Worm (Caenorhabditis elegans) whole organism, L4 larva: Measurements from ENCODE around the gene F55E10.4.

Experiments used
- F10B5.3 ChIP-seq: sonication (generic microtip); optimal IDR thresholded peaks from 2 replicates; lab custom pipeline; 2016; ENCODE audit warnings: mild to moderate bottlenecking, missing genetic modification characterization, missing compliant biosample characterization
- F44E2.7 ChIP-seq: fragments of 200-800 bp; sonication (Bioruptor generic); IDR thresholded peaks from 2 replicates; pipeline ENCODE4 v2.1.2; 2022; ENCODE audit warnings: missing genetic modification characterization, missing compliant biosample characterization
- F49E8.2 ChIP-seq: sonication (generic microtip); optimal IDR thresholded peaks from 2 replicates; lab custom pipeline; 2016; ENCODE audit warnings: missing compliant biosample characterization, mild to moderate bottlenecking, missing genetic modification characterization, borderline replicate concordance
- R02D3.7 ChIP-seq: fragments of 150-350 bp; sonication (generic microtip); optimal IDR thresholded peaks from 3 replicates; lab custom pipeline; 2014; ENCODE audit warnings: missing biosample characterization, missing genetic modification characterization
- T20F7.1 ChIP-seq: fragments of 200-800 bp; sonication (Bioruptor generic); optimal IDR thresholded peaks from 2 replicates; lab custom pipeline; 2018; ENCODE audit warnings: mild to moderate bottlenecking, missing genetic modification characterization, missing compliant biosample characterization
- Y5F2A.4 ChIP-seq: fragments of 200-800 bp; sonication (Bioruptor generic); optimal IDR thresholded peaks from 2 replicates; lab custom pipeline; 2018; ENCODE audit warnings: mild to moderate bottlenecking, missing genetic modification characterization, missing compliant biosample characterization
- Y75B8A.6 ChIP-seq: fragments of 200-800 bp; sonication (Bioruptor generic); IDR thresholded peaks from 2 replicates; pipeline ENCODE4 v1.3.6; 2022; ENCODE audit warnings: missing genetic modification reagents, missing genetic modification characterization, missing compliant biosample characterization
- ZK337.2 ChIP-seq: fragments of 200-800 bp; sonication (Bioruptor generic); IDR thresholded peaks from 2 replicates; pipeline ENCODE4 v1.3.6; 2022; ENCODE audit warnings: missing genetic modification reagents, missing genetic modification characterization, missing compliant biosample characterization
- aha-1 ChIP-seq: fragments of 150-350 bp; peaks from one replicate; lab custom pipeline; 2014; ENCODE audit warnings: missing biosample characterization, missing genetic modification characterization
- arid-1 ChIP-seq: fragments of 200-800 bp; sonication (Bioruptor generic); conservative IDR thresholded peaks from 2 replicates; pipeline ENCODE4 v1.3.6; 2022; ENCODE audit warnings: missing genetic modification reagents, missing genetic modification characterization, missing compliant biosample characterization
- ceh-32 ChIP-seq: sonication (generic microtip); optimal IDR thresholded peaks from 2 replicates; lab custom pipeline; 2016; ENCODE audit warnings: mild to moderate bottlenecking, missing genetic modification characterization, missing compliant biosample characterization; ENCODE audit not compliant: poor library complexity
- ceh-44 ChIP-seq: fragments of 200-800 bp; sonication (Bioruptor generic); IDR thresholded peaks from 2 replicates; pipeline ENCODE4 v1.3.6; 2022; ENCODE audit warnings: missing genetic modification reagents, missing genetic modification characterization, missing compliant biosample characterization
- ceh-62 ChIP-seq: sonication (generic microtip); optimal IDR thresholded peaks from 2 replicates; lab custom pipeline; 2017; ENCODE audit warnings: missing biosample characterization, missing genetic modification characterization
- ceh-82 ChIP-seq: sonication (generic microtip); optimal IDR thresholded peaks from 2 replicates; lab custom pipeline; 2017; ENCODE audit warnings: missing biosample characterization, missing genetic modification characterization
- dmd-6 ChIP-seq: fragments of 200-800 bp; sonication (Bioruptor generic); IDR thresholded peaks from 2 replicates; pipeline ENCODE4 v1.3.6; 2022; ENCODE audit warnings: missing genetic modification reagents, missing genetic modification characterization, missing compliant biosample characterization
- dmd-8 ChIP-seq: fragments of 200-800 bp; sonication (Bioruptor generic); IDR thresholded peaks from 2 replicates; pipeline ENCODE4 v1.3.6; 2022; ENCODE audit warnings: missing genetic modification characterization, missing compliant biosample characterization
- dpl-1 ChIP-seq: fragments of 150-350 bp; optimal IDR thresholded peaks from 2 replicates; lab custom pipeline; 2014; ENCODE audit warnings: missing biosample characterization, missing genetic modification reagents, missing genetic modification characterization
- dve-1 ChIP-seq: sonication (generic microtip); optimal IDR thresholded peaks from 2 replicates; lab custom pipeline; 2017; ENCODE audit warnings: antibody characterized with exemption, mild to moderate bottlenecking, missing genetic modification characterization, missing compliant biosample characterization; ENCODE audit not compliant: insufficient read depth
- egl-27 ChIP-seq: sonication (generic microtip); optimal IDR thresholded peaks from 3 replicates; lab custom pipeline; 2017; ENCODE audit warnings: missing biosample characterization, missing genetic modification reagents, missing genetic modification characterization
- fkh-10 ChIP-seq: fragments of 150-350 bp; optimal IDR thresholded peaks from 2 replicates; lab custom pipeline; 2014; ENCODE audit warnings: missing biosample characterization, missing genetic modification reagents, missing genetic modification characterization
- gei-8 ChIP-seq: fragments of 200-800 bp; sonication (Bioruptor generic); optimal IDR thresholded peaks from 2 replicates; lab custom pipeline; 2018; ENCODE audit warnings: mild to moderate bottlenecking, missing genetic modification characterization, missing compliant biosample characterization
- hif-1 ChIP-seq, 2 experiments: sonication (generic microtip); optimal IDR thresholded peaks; 2 replicates each; lab custom pipeline; 2016 to 2017; ENCODE audit warnings: missing compliant biosample characterization in 2 of 2, missing genetic modification characterization in 2 of 2, missing genetic modification reagents in 2 of 2, missing genotype in 2 of 2, mild to moderate bottlenecking in 1 of 2
- hlh-11 ChIP-seq: fragments of 200-800 bp; sonication (Bioruptor generic); optimal IDR thresholded peaks from 2 replicates; lab custom pipeline; 2018; ENCODE audit warnings: mild to moderate bottlenecking, missing genetic modification characterization, missing compliant biosample characterization
- hmg-1.1 ChIP-seq: fragments of 200-800 bp; sonication (Bioruptor generic); IDR thresholded peaks from 2 replicates; pipeline ENCODE4 v1.3.6; 2022; ENCODE audit warnings: missing genetic modification reagents, missing genetic modification characterization, missing compliant biosample characterization
- lin-38 ChIP-seq: fragments of 200-800 bp; sonication (Bioruptor generic); IDR thresholded peaks from 2 replicates; pipeline ENCODE4 v1.3.6; 2022; ENCODE audit warnings: missing genetic modification reagents, missing genetic modification characterization, missing compliant biosample characterization
- lin-39 ChIP-seq: fragments of 150-350 bp; optimal IDR thresholded peaks from 2 replicates; lab custom pipeline; 2014; ENCODE audit warnings: missing biosample characterization, missing genetic modification reagents, missing genetic modification characterization
- lir-3 ChIP-seq: sonication (generic microtip); optimal IDR thresholded peaks from 2 replicates; lab custom pipeline; 2016; ENCODE audit warnings: mild to moderate bottlenecking, missing genetic modification characterization, missing compliant biosample characterization
- madf-5 ChIP-seq, 2 experiments: fragments of 200-800 bp; sonication (Bioruptor generic); IDR thresholded peaks; 2 replicates each; pipeline ENCODE4 v1.3.6; 2022; ENCODE audit warnings: missing compliant biosample characterization in 2 of 2, missing genetic modification characterization in 2 of 2
- mxl-3 ChIP-seq: fragments of 200-800 bp; sonication (Bioruptor generic); optimal IDR thresholded peaks from 2 replicates; lab custom pipeline; 2018; ENCODE audit warnings: mild to moderate bottlenecking, missing genetic modification characterization, missing compliant biosample characterization
- nhr-10 ChIP-seq: fragments of 150-350 bp; optimal IDR thresholded peaks from 2 replicates; lab custom pipeline; 2014; ENCODE audit warnings: missing biosample characterization, missing genetic modification characterization
- nhr-25 ChIP-seq: sonication (generic microtip); optimal IDR thresholded peaks from 2 replicates; lab custom pipeline; 2017; ENCODE audit warnings: missing genetic modification characterization, mild to moderate bottlenecking, missing compliant biosample characterization, antibody characterized with exemption, moderate library complexity, borderline replicate concordance; ENCODE audit not compliant: insufficient read depth
- nhr-77 ChIP-seq: fragments of 150-350 bp; optimal IDR thresholded peaks from 2 replicates; lab custom pipeline; 2014; ENCODE audit warnings: missing biosample characterization, missing genetic modification characterization
- pqm-1 ChIP-seq: sonication (generic microtip); optimal IDR thresholded peaks from 2 replicates; lab custom pipeline; 2017; ENCODE audit warnings: missing biosample characterization, missing genetic modification characterization
- rbr-2 ChIP-seq: sonication (generic microtip); optimal IDR thresholded peaks from 2 replicates; lab custom pipeline; 2016; ENCODE audit warnings: missing genotype, missing genetic modification characterization, missing compliant biosample characterization
- skn-1 ChIP-seq: fragments of 150-350 bp; optimal IDR thresholded peaks from 2 replicates; lab custom pipeline; 2014; ENCODE audit warnings: missing biosample characterization, missing genetic modification characterization
- snpc-1.2 ChIP-seq: fragments of 200-800 bp; sonication (Bioruptor generic); IDR thresholded peaks from 2 replicates; pipeline ENCODE4 v1.3.6; 2022; ENCODE audit warnings: missing genetic modification reagents, missing genetic modification characterization, missing compliant biosample characterization
- snpc-4 ChIP-seq: fragments of 150-350 bp; optimal IDR thresholded peaks from 2 replicates; lab custom pipeline; 2014; ENCODE audit warnings: missing biosample characterization, missing genetic modification characterization
- spr-1 ChIP-seq: sonication (generic microtip); optimal IDR thresholded peaks from 2 replicates; lab custom pipeline; 2016; ENCODE audit warnings: mild to moderate bottlenecking, missing genetic modification characterization, missing compliant biosample characterization
- spr-3 ChIP-seq: fragments of 200-800 bp; sonication (Bioruptor generic); optimal IDR thresholded peaks from 2 replicates; lab custom pipeline; 2018; ENCODE audit warnings: mild to moderate bottlenecking, missing genetic modification characterization, missing compliant biosample characterization
- tra-1 ChIP-seq: fragments of 200-800 bp; sonication (Bioruptor generic); IDR thresholded peaks from 2 replicates; pipeline ENCODE4 v1.3.6; 2022; ENCODE audit warnings: missing genetic modification reagents, missing genetic modification characterization, missing compliant biosample characterization
- unc-130 ChIP-seq: sonication (generic microtip); optimal IDR thresholded peaks from 2 replicates; lab custom pipeline; 2016; ENCODE audit warnings: missing genetic modification reagents, missing genetic modification characterization, missing compliant biosample characterization
- zag-1 ChIP-seq: fragments of 150-350 bp; optimal IDR thresholded peaks from 2 replicates; lab custom pipeline; 2014; ENCODE audit warnings: missing biosample characterization, missing genetic modification characterization
- zfp-2 ChIP-seq: sonication (generic microtip); optimal IDR thresholded peaks from 2 replicates; lab custom pipeline; 2016; ENCODE audit warnings: mild to moderate bottlenecking, missing genetic modification characterization, missing compliant biosample characterization
- zip-11 ChIP-seq: fragments of 200-800 bp; sonication (Bioruptor generic); IDR thresholded peaks from 2 replicates; pipeline ENCODE4 v1.3.6; 2022; ENCODE audit warnings: missing genetic modification characterization, missing compliant biosample characterization
- ztf-7 ChIP-seq: fragments of 150-350 bp; optimal IDR thresholded peaks from 2 replicates; lab custom pipeline; 2014; ENCODE audit warnings: missing biosample characterization, missing genetic modification characterization

The F55E10.4 gene

ce11 chrX:8354284-8354784 is 26.6 kb upstream of the F55E10.4 start:
- no peak for TF ChIP-seq spr-1 (tag; lab: Kevin White, UChicago)
- TF ChIP-seq madf-5 (GFP tag; IDR thresholded peaks at IDR 0.05; lab: Robert Waterston, UW) = no peak
- TF ChIP-seq hmg-1.1 (GFP tag; lab: Robert Waterston, UW) = no peak
- no peak for TF ChIP-seq aha-1
- TF ChIP-seq F49E8.2 (tag; lab: Kevin White, UChicago) = no peak
- TF ChIP-seq dpl-1 (GFP tag; lab: Kevin White, UChicago) = no peak
- TF ChIP-seq egl-27 (tag; lab: Kevin White, UChicago) = no peak
- TF ChIP-seq Y75B8A.6 = no peak
- TF ChIP-seq R02D3.7 (tag; lab: Kevin White, UChicago) = no peak
- TF ChIP-seq gei-8 (GFP tag; lab: Kevin White, UChicago) = no peak

ce11 chrX:8350984-8351383 is 23.3 kb upstream of the F55E10.4 start, which contains the start of gene npr-28:
Gene npr-28, minus strand, starts transcription at chrX:8351084.
- TF ChIP-seq aha-1 (peak; percentile 70), zip-11 (no peak)

ce11 chrX:8346248-8346647 is 18.5 kb upstream of the F55E10.4 start, which contains the start of gene drd-5:
Gene drd-5, minus strand, starts transcription at chrX:8346348.
- no peak for TF ChIP-seq dmd-8 (GFP tag; lab: Robert Waterston, UW)
- TF ChIP-seq zfp-2 (tag; lab: Kevin White, UChicago) = no peak
- peak; percentile 32 for TF ChIP-seq dve-1
- no peak for TF ChIP-seq lin-38 (GFP tag; lab: Robert Waterston, UW)
- no peak for TF ChIP-seq arid-1 (GFP tag; lab: Robert Waterston, UW)
- TF ChIP-seq F10B5.3 = no peak
- no peak for TF ChIP-seq nhr-77 (tag; lab: Kevin White, UChicago)
- no peak for TF ChIP-seq lin-39 (tag; lab: Kevin White, UChicago)
- no peak for TF ChIP-seq ztf-7
- TF ChIP-seq pqm-1 (tag; lab: Kevin White, UChicago) = peak; percentile 33

- TF ChIP-seq fkh-10 (GFP tag; lab: Kevin White, UChicago) (no peak), hif-1 (tag; optimal IDR thresholded peaks at IDR 0.05; lab: Kevin White, UChicago) (no peak), ceh-62 (tag; lab: Kevin White, UChicago) (no peak), dmd-6 (GFP tag; lab: Robert Waterston, UW) (no peak), snpc-4 (tag; lab: Kevin White, UChicago) (no peak), zag-1 (tag; lab: Kevin White, UChicago) (no peak), F44E2.7 (no peak), Y5F2A.4 (no peak), zip-11 (no peak), skn-1 (tag; lab: Kevin White, UChicago) (no peak), ceh-44 (GFP tag; lab: Robert Waterston, UW) (no peak), ceh-32 (tag; lab: Kevin White, UChicago) (no peak), lin-38 (GFP tag; lab: Robert Waterston, UW) (no peak)
These were observed 14.0 kb upstream of the F55E10.4 start, which contains the start of gene F55E10.1 for ce11 chrX:8341675-8342074. Gene F55E10.1, plus strand, starts transcription at chrX:8341975.

ce11 chrX:8340393-8340792 is 12.7 kb upstream of the F55E10.4 start, which contains the start of gene F55E10.2:
Gene F55E10.2, plus strand, starts transcription at chrX:8340693.
- TF ChIP-seq ceh-82 = no peak
- no peak for TF ChIP-seq snpc-1.2 (GFP tag; lab: Robert Waterston, UW)
- TF ChIP-seq T20F7.1 = no peak
- no peak for TF ChIP-seq hlh-11
- no peak for TF ChIP-seq ZK337.2
- no peak for TF ChIP-seq mxl-3 (GFP tag; lab: Kevin White, UChicago)
- no peak for TF ChIP-seq F49E8.2 (tag; lab: Kevin White, UChicago)
- TF ChIP-seq unc-130 = no peak
- no peak for TF ChIP-seq rbr-2 (tag; lab: Kevin White, UChicago)
- no peak for TF ChIP-seq spr-3 (GFP tag; lab: Kevin White, UChicago)
- no peak for TF ChIP-seq nhr-25 (tag; lab: Kevin White, UChicago)
- TF ChIP-seq tra-1 (GFP tag; lab: Robert Waterston, UW) = no peak
- TF ChIP-seq lir-3 = no peak
- TF ChIP-seq nhr-10 = no peak
